Fruit fly (Drosophila melanogaster): ENCODE data around the gene IFT54.

The IFT54 gene

dm6 chr3R:14275519-14276172 lies 26.6 kb upstream of the IFT54 start (continued):
- TF ChIP-seq Dif (GFP tag; optimal IDR thresholded peaks at IDR 0.05; ENCODE audit: partially characterized antibody) (peak; percentile 52), jim (GFP tag; optimal IDR thresholded peaks at IDR 0.05) (no peak), h (GFP tag; optimal IDR thresholded peaks at IDR 0.05) (no peak), Jra (GFP tag; optimal IDR thresholded peaks at IDR 0.05) (no peak), usp (GFP tag; optimal IDR thresholded peaks at IDR 0.05) (no peak), OdsH (GFP tag; optimal IDR thresholded peaks at IDR 0.05) (peak; percentile 61)

- TF ChIP-seq HLH106 (tag; optimal IDR thresholded peaks at IDR 0.05) (peak; percentile 97), Abd-B (GFP tag; optimal IDR thresholded peaks at IDR 0.05) (no peak), woc (GFP tag; optimal IDR thresholded peaks at IDR 0.05) (peak; percentile 86), GATAd (GFP tag; optimal IDR thresholded peaks at IDR 0.05) (peak; percentile 59), jim (GFP tag; optimal IDR thresholded peaks at IDR 0.05) (no peak), foxo (GFP tag; optimal IDR thresholded peaks at IDR 0.05) (peak; percentile 58 to 96), psq (GFP tag; optimal IDR thresholded peaks at IDR 0.05) (peak; percentile 93), Myc (optimal IDR thresholded peaks at IDR 0.05) (no peak), Sp1 (GFP tag; optimal IDR thresholded peaks at IDR 0.05) (peak; percentile 98), br (GFP tag; optimal IDR thresholded peaks at IDR 0.05) (peak; percentile 90), fru (GFP tag; optimal IDR thresholded peaks at IDR 0.05) (peak; percentile 91), Hr78 (GFP tag; optimal IDR thresholded peaks at IDR 0.05) (no peak), N (GFP tag; optimal IDR thresholded peaks at IDR 0.05) (no peak), CG32264 (GFP tag; optimal IDR thresholded peaks at IDR 0.05) (peak; percentile 65), CG9705 (GFP tag; optimal IDR thresholded peaks at IDR 0.05) (peak; percentile 94), rgr (GFP tag; optimal IDR thresholded peaks at IDR 0.05) (peak; percentile 95), lola (GFP tag; optimal IDR thresholded peaks at IDR 0.05) (no peak), pan (optimal IDR thresholded peaks at IDR 0.05) (no peak), Rel (GFP tag; optimal IDR thresholded peaks at IDR 0.05) (peak; percentile 94), Rel (tag; optimal IDR thresholded peaks at IDR 0.05) (peak; percentile 87), sage (GFP tag; optimal IDR thresholded peaks at IDR 0.05) (peak; percentile 93), dl (GFP tag; optimal IDR thresholded peaks at IDR 0.05; ENCODE audit: insufficient read depth in 1 of 2, partially characterized antibody in 2 of 2) (peak in 1 of 2 experiments; percentile 20), OdsH (GFP tag; optimal IDR thresholded peaks at IDR 0.05) (peak; percentile 95), Hr83 (GFP tag; optimal IDR thresholded peaks at IDR 0.05; ENCODE audit: poor library complexity, severe bottlenecking) (no peak), dmrt93B (GFP tag; optimal IDR thresholded peaks at IDR 0.05) (peak; percentile 82), brk (GFP tag; optimal IDR thresholded peaks at IDR 0.05) (peak; percentile 96), Mio (GFP tag; optimal IDR thresholded peaks at IDR 0.05) (no peak), Vsx2 (GFP tag; optimal IDR thresholded peaks at IDR 0.05; ENCODE audit: partially characterized antibody) (no peak), dsf (GFP tag; optimal IDR thresholded peaks at IDR 0.05; ENCODE audit: borderline replicate concordance) (peak; percentile 74), Dfd (GFP tag; optimal IDR thresholded peaks at IDR 0.05) (no peak), tai (GFP tag; optimal IDR thresholded peaks at IDR 0.05) (no peak), CrebA (GFP tag; optimal IDR thresholded peaks at IDR 0.05; ENCODE audit: borderline replicate concordance) (peak; percentile 92), ey (GFP tag; optimal IDR thresholded peaks at IDR 0.05) (peak; percentile 85), h (GFP tag; optimal IDR thresholded peaks at IDR 0.05) (peak; percentile 96), Dif (GFP tag; optimal IDR thresholded peaks at IDR 0.05; ENCODE audit: partially characterized antibody) (no peak), sv (GFP tag; optimal IDR thresholded peaks at IDR 0.05) (peak; percentile 62), Jra (GFP tag; optimal IDR thresholded peaks at IDR 0.05) (peak; percentile 82), Hnf4 (GFP tag; optimal IDR thresholded peaks at IDR 0.05) (peak; percentile 92), usp (GFP tag; optimal IDR thresholded peaks at IDR 0.05) (no peak)
Observed at dm6 chr3R:14277894-14278522, 24.2 kb upstream of the IFT54 start.

All from whole organism, wandering third instar larva.